Worm (Caenorhabditis elegans): ENCODE results near the gene R144.6.

DNA sequence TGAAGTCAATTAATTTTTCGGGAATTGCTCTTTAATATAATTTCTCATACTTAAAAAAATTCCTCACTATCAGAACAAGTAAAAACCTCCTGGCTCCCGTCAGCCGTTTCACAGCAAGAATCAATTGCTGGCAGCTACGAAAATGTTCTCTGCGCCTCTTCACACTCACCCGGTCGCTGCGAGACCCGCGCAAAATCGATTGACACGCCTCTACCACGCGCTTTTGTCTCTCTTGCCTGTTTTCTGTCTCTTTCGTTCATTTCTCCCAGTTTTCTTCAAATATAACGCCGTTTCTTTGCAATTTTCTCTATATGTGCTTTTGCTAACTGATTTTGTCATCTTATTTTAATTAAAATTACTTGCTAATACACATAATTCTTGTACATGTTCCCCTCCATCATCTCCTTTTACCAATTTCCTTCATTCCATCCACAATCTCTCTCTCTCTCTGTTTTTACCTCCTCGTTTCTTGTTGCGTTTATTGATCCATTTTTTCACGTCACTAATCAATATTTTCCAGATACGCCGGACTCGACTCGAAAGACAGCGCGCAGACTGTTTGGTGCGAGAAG, 20.0 kb upstream of the R144.6 start, which contains the start of gene pcf-11:
- no peak for TF ChIP-seq pha-2 (tag; optimal IDR thresholded peaks at IDR 0.05)
- no peak for TF ChIP-seq C38D4.7 (GFP tag; optimal IDR thresholded peaks at IDR 0.05)
- peak; percentile 63 for TF ChIP-seq ref-2 (tag; optimal IDR thresholded peaks at IDR 0.05)
- TF ChIP-seq pag-3 (tag; optimal IDR thresholded peaks at IDR 0.05; ENCODE audit: borderline replicate concordance), result no peak
- peak; percentile 18 for TF ChIP-seq ceh-2 (tag; optimal IDR thresholded peaks at IDR 0.05)

All from whole organism, late embryonic.